Fruit fly (Drosophila melanogaster): Measurements from ENCODE around the gene CG11771.
A peak's percentile ranks its signal among the peaks of the same experiment; 100 is the strongest.

Gene CG11771

DNA sequence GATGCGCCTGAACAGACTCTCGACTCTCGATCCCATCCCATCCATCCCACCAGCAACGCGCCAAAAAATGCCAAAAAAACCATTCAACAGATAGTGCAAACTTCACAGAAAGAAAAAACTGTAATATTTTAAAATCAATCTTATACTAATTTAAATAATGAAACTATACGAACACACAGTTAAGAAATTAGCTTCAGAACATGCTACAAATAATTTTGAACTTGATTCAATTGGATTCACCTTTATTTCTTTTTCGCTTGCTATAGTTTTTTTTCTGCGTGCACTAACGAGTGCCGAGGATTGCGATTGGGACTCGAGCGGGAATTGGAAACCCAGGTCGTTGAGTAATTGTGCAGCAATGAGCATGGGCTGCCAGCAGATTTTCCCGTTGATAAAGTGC, 23.8 kb upstream of the CG11771 start (continued):
- no peak for TF ChIP-seq cyc (GFP tag; optimal IDR thresholded peaks at IDR 0.05)
- no peak for TF ChIP-seq achi (GFP tag; optimal IDR thresholded peaks at IDR 0.05)
- no peak for TF ChIP-seq fkh (GFP tag; optimal IDR thresholded peaks at IDR 0.05)
- TF ChIP-seq pdm3 (GFP tag; optimal IDR thresholded peaks at IDR 0.05), result peak; percentile 11
- TF ChIP-seq CG11762 (GFP tag; optimal IDR thresholded peaks at IDR 0.05; ENCODE audit: insufficient read depth), result no peak
- TF ChIP-seq CG11294 (GFP tag; IDR thresholded peaks at IDR 0.05), result peak; percentile 15; the same call in 1 of the 2 replicates
- no peak for TF ChIP-seq CG6163 (GFP tag; IDR thresholded peaks at IDR 0.05)

DNA sequence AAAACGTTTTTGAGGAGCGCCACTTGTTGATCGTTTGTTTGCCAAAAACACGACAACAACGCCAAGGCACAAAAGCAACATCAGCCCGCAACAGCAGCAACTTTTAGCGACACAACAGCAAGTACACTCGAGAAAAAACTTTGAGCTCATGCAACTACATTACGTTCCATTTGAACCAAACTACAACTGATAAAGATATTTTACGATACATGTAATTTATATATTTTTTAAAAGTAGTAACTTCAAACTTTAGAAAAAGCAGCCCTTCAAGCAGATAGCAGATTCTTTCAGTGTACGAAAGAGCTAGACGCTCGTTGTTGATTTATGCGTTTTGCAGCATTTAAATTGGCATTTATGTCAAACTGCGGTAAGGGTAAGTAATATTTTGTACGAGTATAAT, 21.7 kb upstream of the CG11771 start:
- peak; percentile 21 for TF ChIP-seq CG11902 (GFP tag; optimal IDR thresholded peaks at IDR 0.05)
- no peak for TF ChIP-seq Eip93F (GFP tag; optimal IDR thresholded peaks at IDR 0.05)
- peak; percentile 45 for TF ChIP-seq CG10631 (GFP tag; optimal IDR thresholded peaks at IDR 0.05)
- no peak for TF ChIP-seq CG16779 (tag; optimal IDR thresholded peaks at IDR 0.05)
- no peak for TF ChIP-seq Hr38 (GFP tag; optimal IDR thresholded peaks at IDR 0.05)
- TF ChIP-seq Met (GFP tag; optimal IDR thresholded peaks at IDR 0.05), result no peak
- TF ChIP-seq Sox102F (GFP tag; optimal IDR thresholded peaks at IDR 0.05), result no peak
- peak; percentile 92 for TF ChIP-seq eg (GFP tag; IDR thresholded peaks at IDR 0.05)
- no peak for TF ChIP-seq CG1621 (tag; optimal IDR thresholded peaks at IDR 0.05)
- no peak for TF ChIP-seq svp (GFP tag)
- no peak for TF ChIP-seq fd85E (GFP tag; optimal IDR thresholded peaks at IDR 0.05)
- TF ChIP-seq CG10669 (GFP tag; optimal IDR thresholded peaks at IDR 0.05), result peak; percentile 24
- peak; percentile 60 for TF ChIP-seq CG11294 (GFP tag; IDR thresholded peaks at IDR 0.05)
- peak; percentile 86 for TF ChIP-seq CG8119 (GFP tag; IDR thresholded peaks at IDR 0.05)
- TF ChIP-seq CG3919 (GFP tag; optimal IDR thresholded peaks at IDR 0.05), result peak; percentile 56
- peak; percentile 50 for TF ChIP-seq achi (GFP tag; optimal IDR thresholded peaks at IDR 0.05)
- peak; percentile 59 for TF ChIP-seq CG4318 (GFP tag; optimal IDR thresholded peaks at IDR 0.05)
- peak; percentile 77 for TF ChIP-seq CG6163 (GFP tag; IDR thresholded peaks at IDR 0.05)
- no peak for TF ChIP-seq CG9139 (GFP tag; optimal IDR thresholded peaks at IDR 0.05)
- no peak for TF ChIP-seq topi (GFP tag; optimal IDR thresholded peaks at IDR 0.05)
- TF ChIP-seq salr (GFP tag; optimal IDR thresholded peaks at IDR 0.05), result no peak
- TF ChIP-seq CG34406 (GFP tag; optimal IDR thresholded peaks at IDR 0.05), result peak; percentile 28
- TF ChIP-seq CG15336 (GFP tag; IDR thresholded peaks at IDR 0.05), result peak; percentile 84
- TF ChIP-seq Blimp-1 (GFP tag; optimal IDR thresholded peaks at IDR 0.05), result no peak
- TF ChIP-seq CG6792 (GFP tag; optimal IDR thresholded peaks at IDR 0.05), result peak; percentile 12
- peak; percentile 4 for TF ChIP-seq CG7368 (GFP tag; optimal IDR thresholded peaks at IDR 0.05)
- no peak for TF ChIP-seq ss (GFP tag; optimal IDR thresholded peaks at IDR 0.05)
- TF ChIP-seq Hr4 (GFP tag; optimal IDR thresholded peaks at IDR 0.05), result peak; percentile 84
- peak; percentile 39 for TF ChIP-seq acj6 (GFP tag; optimal IDR thresholded peaks at IDR 0.05)
- peak; percentile 47 for TF ChIP-seq Lpt (GFP tag; optimal IDR thresholded peaks at IDR 0.05)
- TF ChIP-seq Gug (GFP tag; IDR thresholded peaks at IDR 0.05), result peak; percentile 53; the same call in 1 of the 2 replicates
- TF ChIP-seq lz (GFP tag; optimal IDR thresholded peaks at IDR 0.05), result no peak
- TF ChIP-seq dac (GFP tag; optimal IDR thresholded peaks at IDR 0.05), result peak; percentile 56
- TF ChIP-seq OdsH (GFP tag; optimal IDR thresholded peaks at IDR 0.05), result peak; percentile 60
- TF ChIP-seq Eip75B (GFP tag; optimal IDR thresholded peaks at IDR 0.05), result no peak
- TF ChIP-seq CG32006 (GFP tag; optimal IDR thresholded peaks at IDR 0.05), result peak; percentile 79
- peak; percentile 85 for TF ChIP-seq Eip78C (GFP tag)
- peak; percentile 69 for TF ChIP-seq net (GFP tag; optimal IDR thresholded peaks at IDR 0.05)
- peak; percentile 43 for TF ChIP-seq CG11762 (GFP tag; optimal IDR thresholded peaks at IDR 0.05; ENCODE audit: insufficient read depth)
- TF ChIP-seq CG8632 (GFP tag; optimal IDR thresholded peaks at IDR 0.05), result peak; percentile 2
- no peak for TF ChIP-seq esn (GFP tag; optimal IDR thresholded peaks at IDR 0.05)
- no peak for TF ChIP-seq CG6854 (GFP tag; optimal IDR thresholded peaks at IDR 0.05)
- no peak for TF ChIP-seq Smox (GFP tag; optimal IDR thresholded peaks at IDR 0.05)
- no peak for TF ChIP-seq Sox15 (GFP tag; optimal IDR thresholded peaks at IDR 0.05)
- no peak for TF ChIP-seq CG6808 (GFP tag; optimal IDR thresholded peaks at IDR 0.05)
- peak; percentile 52 for TF ChIP-seq pdm3 (GFP tag; optimal IDR thresholded peaks at IDR 0.05)
- peak; percentile 73 for TF ChIP-seq CG6276 (GFP tag; optimal IDR thresholded peaks at IDR 0.05)
- no peak for TF ChIP-seq dsx (GFP tag; optimal IDR thresholded peaks at IDR 0.05; ENCODE audit: poor library complexity, severe bottlenecking)

All from whole organism, prepupa.